Fruit fly (Drosophila melanogaster): ENCODE results near the gene dpr20.

DNA sequence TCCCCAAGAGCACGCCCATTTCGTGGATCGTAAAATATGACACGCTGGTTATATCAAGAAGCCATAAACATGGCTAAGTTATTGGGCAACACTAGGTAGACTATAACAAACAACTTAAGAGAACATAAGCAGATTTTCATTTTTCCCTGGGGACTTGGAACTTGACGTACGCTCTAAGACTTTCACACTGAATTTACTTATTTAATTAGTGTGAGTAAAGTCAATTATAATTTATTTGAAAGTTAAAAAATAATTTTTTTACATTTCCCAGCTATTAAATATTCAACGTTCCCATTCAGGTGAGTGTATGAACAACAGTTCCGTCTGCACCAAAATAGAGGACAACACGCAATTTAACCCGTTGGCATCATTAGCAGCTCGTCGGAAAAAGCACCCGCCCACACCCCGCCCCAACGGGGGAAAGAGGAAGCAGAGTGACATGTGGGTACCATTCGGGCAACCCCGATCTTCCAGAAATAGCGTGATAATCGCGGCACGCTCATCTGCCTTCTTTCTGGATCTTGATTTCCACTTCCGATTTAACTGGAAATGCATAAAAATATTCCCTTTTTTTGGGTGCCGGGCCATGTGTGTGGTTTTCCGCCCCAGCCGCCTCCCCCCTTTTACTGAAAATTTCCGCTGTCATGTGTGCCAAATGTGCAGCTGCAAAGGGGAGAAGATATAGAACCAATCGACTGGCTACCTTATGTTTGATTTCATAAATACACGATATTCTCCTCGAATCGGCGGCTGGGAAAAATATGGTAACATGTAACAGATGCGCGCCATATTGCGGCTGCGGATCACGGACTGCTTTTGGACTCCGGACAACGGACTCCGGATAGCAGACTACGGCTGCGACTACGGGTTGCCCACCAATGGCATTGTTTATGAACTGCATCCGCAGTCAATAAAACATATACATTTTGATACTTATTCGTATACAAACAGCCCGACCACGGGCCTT is 41.5 kb downstream of the dpr20 start:
- TF ChIP-seq psq (GFP tag; optimal IDR thresholded peaks at IDR 0.05) (no peak), N (GFP tag; optimal IDR thresholded peaks at IDR 0.05) (no peak), lola (GFP tag; optimal IDR thresholded peaks at IDR 0.05) (no peak), sv (GFP tag; optimal IDR thresholded peaks at IDR 0.05) (no peak), h (GFP tag; optimal IDR thresholded peaks at IDR 0.05) (no peak), dmrt93B (GFP tag; optimal IDR thresholded peaks at IDR 0.05) (no peak), brk (GFP tag; optimal IDR thresholded peaks at IDR 0.05) (no peak), pan (optimal IDR thresholded peaks at IDR 0.05) (no peak)
